Fruit fly (Drosophila melanogaster) whole organism, embryonic: Measurements from ENCODE around the gene Jon25Bi.

Experiments used
- CG10431 ChIP-seq: fragments of 200-800 bp; sonication (Bioruptor generic); optimal IDR thresholded peaks from 3 replicates; lab custom pipeline; 2018; ENCODE audit warnings: missing biosample characterization, mild to moderate bottlenecking, missing genetic modification characterization
- CG11247 ChIP-seq: fragments of 200-800 bp; sonication (Bioruptor generic); IDR thresholded peaks from 2 replicates; pipeline ENCODE4 v1.3.6; 2022; ENCODE audit warnings: missing biosample characterization, missing genetic modification characterization
- CG12071 ChIP-seq: fragments of 200-800 bp; sonication (Bioruptor generic); optimal IDR thresholded peaks from 3 replicates; lab custom pipeline; 2018; ENCODE audit warnings: missing biosample characterization, mild to moderate bottlenecking, missing genetic modification characterization
- CG12155 ChIP-seq: fragments of 200-800 bp; sonication (Bioruptor generic); optimal IDR thresholded peaks from 3 replicates; lab custom pipeline; 2016; ENCODE audit warnings: missing biosample characterization, missing genetic modification characterization
- CG1529 ChIP-seq: fragments of 200-800 bp; sonication (Bioruptor generic); optimal IDR thresholded peaks from 3 replicates; lab custom pipeline; 2018; ENCODE audit warnings: missing biosample characterization, missing genetic modification characterization
- CG15514 ChIP-seq: fragments of 200-800 bp; sonication (Bioruptor generic); optimal IDR thresholded peaks from 3 replicates; lab custom pipeline; 2017; ENCODE audit warnings: missing biosample characterization, missing genetic modification characterization, mild to moderate bottlenecking, moderate library complexity, missing genetic modification reagents
- CG1603 ChIP-seq: fragments of 200-800 bp; sonication (Bioruptor generic); optimal IDR thresholded peaks from 2 replicates; lab custom pipeline; 2019; ENCODE audit warnings: missing biosample characterization, mild to moderate bottlenecking, missing genetic modification characterization, moderate library complexity
- CG17568 ChIP-seq: fragments of 200-800 bp; sonication (Bioruptor generic); optimal IDR thresholded peaks from 2 replicates; lab custom pipeline; 2018; ENCODE audit warnings: missing biosample characterization, mild to moderate bottlenecking, missing genetic modification characterization, moderate library complexity
- CG18619 ChIP-seq: fragments of 200-800 bp; sonication (Bioruptor generic); optimal IDR thresholded peaks from 3 replicates; lab custom pipeline; 2017; ENCODE audit warnings: missing biosample characterization, mild to moderate bottlenecking, missing genetic modification characterization
- CG3065 ChIP-seq: fragments of 200-800 bp; sonication (Bioruptor generic); optimal IDR thresholded peaks from 2 replicates; lab custom pipeline; 2016; ENCODE audit warnings: missing biosample characterization, missing genetic modification characterization
- CG31224 ChIP-seq: fragments of 200-800 bp; sonication (Bioruptor generic); IDR thresholded peaks from 2 replicates; pipeline ENCODE4 v1.3.6; 2022; ENCODE audit warnings: missing biosample characterization, missing genetic modification characterization
- CG3407 ChIP-seq: fragments of 200-800 bp; sonication (Bioruptor generic); optimal IDR thresholded peaks from 2 replicates; lab custom pipeline; 2018; ENCODE audit warnings: missing biosample characterization, mild to moderate bottlenecking, missing genetic modification characterization
- CG42726 ChIP-seq: fragments of 200-800 bp; sonication (Bioruptor generic); IDR thresholded peaks from 2 replicates; pipeline ENCODE4 v1.3.6; 2022; ENCODE audit warnings: missing biosample characterization, missing genetic modification characterization; ENCODE audit not compliant: partially characterized antibody
- CG6654 ChIP-seq: fragments of 200-800 bp; sonication (Bioruptor generic); optimal IDR thresholded peaks from 2 replicates; lab custom pipeline; 2017; ENCODE audit warnings: missing biosample characterization, mild to moderate bottlenecking, missing genetic modification characterization
- CG6813 ChIP-seq: fragments of 200-800 bp; sonication (Bioruptor generic); optimal IDR thresholded peaks from 2 replicates; lab custom pipeline; 2017; ENCODE audit warnings: missing biosample characterization, missing genetic modification characterization, mild to moderate bottlenecking, moderate library complexity, missing genetic modification reagents
- CG7556 ChIP-seq: fragments of 200-800 bp; sonication (Bioruptor generic); optimal IDR thresholded peaks from 2 replicates; lab custom pipeline; 2017; ENCODE audit warnings: missing biosample characterization, mild to moderate bottlenecking, missing genetic modification characterization
- CG7963 ChIP-seq: fragments of 200-800 bp; sonication (Bioruptor generic); IDR thresholded peaks from 3 replicates; pipeline ENCODE4 v1.3.6; 2022; ENCODE audit warnings: missing biosample characterization, missing genetic modification characterization; ENCODE audit not compliant: partially characterized antibody
- CG7987 ChIP-seq: fragments of 200-800 bp; sonication (Bioruptor generic); optimal IDR thresholded peaks from 2 replicates; lab custom pipeline; 2018; ENCODE audit warnings: missing biosample characterization, mild to moderate bottlenecking, missing genetic modification characterization, moderate library complexity
- CG8478 ChIP-seq: fragments of >200 bp; optimal IDR thresholded peaks from 2 replicates; lab custom pipeline; 2018
- CG8765 ChIP-seq: fragments of 200-800 bp; sonication (Bioruptor generic); IDR thresholded peaks from 2 replicates; pipeline ENCODE4 v1.3.6; 2022; ENCODE audit warnings: missing biosample characterization, missing genetic modification characterization
- CG9727 ChIP-seq: fragments of 200-800 bp; sonication (Bioruptor generic); optimal IDR thresholded peaks from 3 replicates; lab custom pipeline; 2017; ENCODE audit warnings: missing biosample characterization, mild to moderate bottlenecking, missing genetic modification characterization
- CHES-1-like ChIP-seq: fragments of 200-800 bp; sonication (Bioruptor generic); optimal IDR thresholded peaks from 2 replicates; lab custom pipeline; 2016; ENCODE audit warnings: missing biosample characterization, missing genetic modification characterization
- Dbx ChIP-seq: fragments of 200-800 bp; sonication (Bioruptor generic); IDR thresholded peaks from 3 replicates; pipeline ENCODE4 v1.3.6; 2022; ENCODE audit warnings: missing biosample characterization, missing genetic modification characterization
- Eip74EF ChIP-seq, 2 experiments: fragments of 200-800 bp in 1 of 2; fragments of >200 bp in 1 of 2; sonication (Bioruptor generic) in 1 of 2; optimal IDR thresholded peaks; 2 replicates each; lab custom pipeline; 2017 to 2019; ENCODE audit warnings: missing biosample characterization in 2 of 2, missing genetic modification characterization in 2 of 2, mild to moderate bottlenecking in 1 of 2, moderate library complexity in 1 of 2
- HLH3B ChIP-seq: fragments of 200-800 bp; sonication (Bioruptor generic); IDR thresholded peaks from 2 replicates; pipeline ENCODE4 v1.3.6; 2022; ENCODE audit warnings: missing biosample characterization, missing genetic modification characterization
- Mad ChIP-seq: fragments of 200-800 bp; sonication (Bioruptor generic); optimal IDR thresholded peaks from 2 replicates; lab custom pipeline; 2016; ENCODE audit warnings: missing biosample characterization, missing genetic modification characterization
- Mrtf ChIP-seq: fragments of 200-800 bp; sonication (Bioruptor generic); IDR thresholded peaks from 3 replicates; pipeline ENCODE4 v1.3.6; 2022; ENCODE audit warnings: missing biosample characterization, missing genetic modification characterization
- Sox100B ChIP-seq: fragments of 200-800 bp; sonication (Bioruptor generic); optimal IDR thresholded peaks from 3 replicates; lab custom pipeline; 2018; ENCODE audit warnings: missing biosample characterization, mild to moderate bottlenecking, missing genetic modification characterization
- bbx ChIP-seq: fragments of 200-800 bp; sonication (Bioruptor generic); IDR thresholded peaks from 2 replicates; pipeline ENCODE4 v1.3.6; 2022; ENCODE audit warnings: missing biosample characterization, missing genetic modification characterization; ENCODE audit not compliant: partially characterized antibody
- cas ChIP-seq: fragments of 200-800 bp; sonication (Bioruptor generic); IDR thresholded peaks from 2 replicates; pipeline ENCODE4 v1.3.6; 2022; ENCODE audit warnings: missing biosample characterization, missing genetic modification characterization
- caup ChIP-seq: fragments of 200-800 bp; sonication (Bioruptor generic); optimal IDR thresholded peaks from 3 replicates; lab custom pipeline; 2017; ENCODE audit warnings: missing biosample characterization, mild to moderate bottlenecking, missing genetic modification characterization, moderate library complexity; ENCODE audit not compliant: severe bottlenecking
- chif ChIP-seq, 2 experiments: fragments of 200-800 bp; sonication (Bioruptor generic); optimal IDR thresholded peaks; 3 replicates each; lab custom pipeline; 2016; ENCODE audit warnings: missing biosample characterization in 2 of 2, missing genetic modification characterization in 2 of 2
- chn ChIP-seq: fragments of 200-800 bp; sonication (Bioruptor generic); optimal IDR thresholded peaks from 2 replicates; lab custom pipeline; 2016; ENCODE audit warnings: missing biosample characterization, missing genetic modification characterization
- disco-r ChIP-seq: fragments of 200-800 bp; sonication (Bioruptor generic); optimal IDR thresholded peaks from 2 replicates; lab custom pipeline; 2016; ENCODE audit warnings: missing biosample characterization, missing genetic modification characterization
- emc ChIP-seq: fragments of 200-800 bp; sonication (Bioruptor generic); optimal IDR thresholded peaks from 2 replicates; lab custom pipeline; 2016; ENCODE audit warnings: missing biosample characterization, missing genetic modification characterization
- gcm ChIP-seq: fragments of 200-800 bp; sonication (Bioruptor generic); optimal IDR thresholded peaks from 2 replicates; lab custom pipeline; 2019; ENCODE audit warnings: missing biosample characterization, mild to moderate bottlenecking, missing genetic modification characterization, moderate library complexity
- inv ChIP-seq: fragments of 200-800 bp; sonication (Bioruptor generic); IDR thresholded peaks from 2 replicates; pipeline ENCODE4 v1.3.6; 2022; ENCODE audit warnings: missing biosample characterization, missing genetic modification characterization; ENCODE audit not compliant: partially characterized antibody
- jing ChIP-seq: fragments of 200-800 bp; sonication (Bioruptor generic); optimal IDR thresholded peaks from 2 replicates; lab custom pipeline; 2018; ENCODE audit warnings: missing biosample characterization, mild to moderate bottlenecking, missing genetic modification characterization
- lab ChIP-seq: fragments of 200-800 bp; sonication (Bioruptor generic); optimal IDR thresholded peaks from 3 replicates; lab custom pipeline; 2017; ENCODE audit warnings: missing biosample characterization, missing genetic modification characterization, mild to moderate bottlenecking, moderate library complexity, missing genetic modification reagents
- maf-S ChIP-seq: fragments of 200-800 bp; sonication (Bioruptor generic); optimal IDR thresholded peaks from 2 replicates; lab custom pipeline; 2016; ENCODE audit warnings: missing biosample characterization, missing genetic modification characterization
- mirr ChIP-seq: fragments of 200-800 bp; sonication (Bioruptor generic); optimal IDR thresholded peaks from 3 replicates; lab custom pipeline; 2018; ENCODE audit warnings: missing biosample characterization, mild to moderate bottlenecking, missing genetic modification characterization
- nau ChIP-seq: fragments of 200-800 bp; sonication (Bioruptor generic); optimal IDR thresholded peaks from 3 replicates; lab custom pipeline; 2017; ENCODE audit warnings: missing biosample characterization, mild to moderate bottlenecking, missing genetic modification characterization, missing genetic modification reagents
- p53 ChIP-seq: fragments of 200-800 bp; sonication (Bioruptor generic); optimal IDR thresholded peaks from 2 replicates; lab custom pipeline; 2016; ENCODE audit warnings: missing biosample characterization, missing genetic modification characterization
- seq ChIP-seq: fragments of 200-800 bp; sonication (Bioruptor generic); IDR thresholded peaks from 2 replicates; pipeline ENCODE4 v1.3.6; 2022; ENCODE audit warnings: missing biosample characterization, missing genetic modification characterization
- twi ChIP-seq: fragments of 200-800 bp; optimal IDR thresholded peaks from 2 replicates; lab custom pipeline; 2019; ENCODE audit warnings: missing biosample characterization, mild to moderate bottlenecking, missing genetic modification characterization, moderate library complexity
- unc-4 ChIP-seq: fragments of 200-800 bp; sonication (Bioruptor generic); IDR thresholded peaks from 2 replicates; pipeline ENCODE4 v1.3.6; 2022; ENCODE audit warnings: missing biosample characterization, missing genetic modification characterization; ENCODE audit not compliant: partially characterized antibody
- wek ChIP-seq: fragments of 200-800 bp; sonication (Bioruptor generic); optimal IDR thresholded peaks from 3 replicates; lab custom pipeline; 2018; ENCODE audit warnings: missing biosample characterization, mild to moderate bottlenecking, missing genetic modification characterization, moderate library complexity
- zen2 ChIP-seq: fragments of 200-800 bp; sonication (Bioruptor generic); IDR thresholded peaks from 3 replicates; pipeline ENCODE4 v1.3.6; 2022; ENCODE audit warnings: missing biosample characterization, missing genetic modification characterization; ENCODE audit not compliant: partially characterized antibody

The Jon25Bi gene

dm6 chr2L:4981278-4981966, 26.5 kb upstream of the Jon25Bi start, which contains the start of the genes CG8892 and CG34126 (continued):
- peak; percentile 95 for TF ChIP-seq mirr
- TF ChIP-seq CG9727 = peak; percentile 97
- TF ChIP-seq CG8478 (lab: Kevin White, UChicago) = no peak
- peak; percentile 97 for TF ChIP-seq twi
- no peak for TF ChIP-seq nau (GFP tag; lab: Kevin White, UChicago)
- TF ChIP-seq CG6654 (GFP tag; lab: Kevin White, UChicago) = peak; percentile 86
- peak; percentile 96 for TF ChIP-seq Sox100B
- peak; percentile 97 for TF ChIP-seq CG12155 (GFP tag; lab: Kevin White, UChicago)
- peak; percentile 98 for TF ChIP-seq Dbx (GFP tag; lab: Robert Waterston, UW)
- TF ChIP-seq CG17568 (GFP tag; lab: Kevin White, UChicago) = no peak
- peak; percentile 65 for TF ChIP-seq wek (GFP tag; lab: Kevin White, UChicago)
- peak; percentile 97 for TF ChIP-seq CG7556 (GFP tag; lab: Kevin White, UChicago)
- TF ChIP-seq CG6813 (GFP tag; lab: Kevin White, UChicago) = peak; percentile 90
- TF ChIP-seq disco-r (GFP tag; lab: Kevin White, UChicago) = peak; percentile 83
- peak; percentile 96 for TF ChIP-seq CG3065 (GFP tag; lab: Kevin White, UChicago)
- peak; percentile 94 for TF ChIP-seq CG1529 (GFP tag; lab: Kevin White, UChicago)
- TF ChIP-seq CG15514 (GFP tag; lab: Kevin White, UChicago) = peak; percentile 93
- no peak for TF ChIP-seq bbx (GFP tag; lab: Robert Waterston, UW)
- TF ChIP-seq CG18619 = peak; percentile 98
- peak; percentile 93 for TF ChIP-seq emc (GFP tag; lab: Kevin White, UChicago)
- TF ChIP-seq seq (GFP tag; lab: Robert Waterston, UW) = peak; percentile 94
- peak; percentile 96 for TF ChIP-seq CG11247 (GFP tag; lab: Robert Waterston, UW)
- TF ChIP-seq jing (GFP tag; lab: Kevin White, UChicago) = peak; percentile 95
- peak; percentile 84 for TF ChIP-seq CG10431
- peak; percentile 96 for TF ChIP-seq CHES-1-like
- peak in 1 of 2 experiments; percentile 85 for TF ChIP-seq Eip74EF (GFP tag; optimal IDR thresholded peaks at IDR 0.05; lab: Kevin White, UChicago)
- TF ChIP-seq p53 (GFP tag; lab: Kevin White, UChicago) = peak; percentile 81
- peak; percentile 96 for TF ChIP-seq maf-S (GFP tag; lab: Kevin White, UChicago)
- TF ChIP-seq CG7987 (GFP tag; lab: Kevin White, UChicago) = peak; percentile 92
- TF ChIP-seq CG31224 = peak; percentile 92
- TF ChIP-seq chif (GFP tag; optimal IDR thresholded peaks at IDR 0.05; lab: Kevin White, UChicago) = peak; percentile 97
- no peak for TF ChIP-seq CG7963 (GFP tag; lab: Robert Waterston, UW)
- TF ChIP-seq Mad (GFP tag; lab: Kevin White, UChicago) = peak; percentile 97
- TF ChIP-seq inv (GFP tag; lab: Robert Waterston, UW) = no peak
- peak; percentile 98 for TF ChIP-seq lab (GFP tag; lab: Kevin White, UChicago)
- peak; percentile 94 for TF ChIP-seq HLH3B (GFP tag; lab: Robert Waterston, UW)
- no peak for TF ChIP-seq zen2 (GFP tag; lab: Robert Waterston, UW)
- peak; percentile 88 for TF ChIP-seq CG12071
- peak; percentile 90 for TF ChIP-seq cas (GFP tag; lab: Robert Waterston, UW)
- peak; percentile 73 for TF ChIP-seq CG42726
- TF ChIP-seq CG3407 = peak; percentile 94
- TF ChIP-seq Mrtf (GFP tag; lab: Robert Waterston, UW) = peak; percentile 96
- peak; percentile 85 for TF ChIP-seq CG1603 (tag; lab: Kevin White, UChicago)
- TF ChIP-seq chn (GFP tag; lab: Kevin White, UChicago) = peak; percentile 98
- peak; percentile 94 for TF ChIP-seq gcm (GFP tag; lab: Kevin White, UChicago)
- 0 out of 2 replicates have a peak, but pooled peaks have one; percentile 27 for TF ChIP-seq unc-4 (GFP tag; lab: Robert Waterston, UW)
- TF ChIP-seq caup (GFP tag; lab: Kevin White, UChicago) = peak; percentile 96
- peak; percentile 94 for TF ChIP-seq CG8765 (GFP tag; lab: Robert Waterston, UW)
